Worm (Caenorhabditis elegans): ENCODE measurements around the gene coq-5.

Gene coq-5

DNA sequence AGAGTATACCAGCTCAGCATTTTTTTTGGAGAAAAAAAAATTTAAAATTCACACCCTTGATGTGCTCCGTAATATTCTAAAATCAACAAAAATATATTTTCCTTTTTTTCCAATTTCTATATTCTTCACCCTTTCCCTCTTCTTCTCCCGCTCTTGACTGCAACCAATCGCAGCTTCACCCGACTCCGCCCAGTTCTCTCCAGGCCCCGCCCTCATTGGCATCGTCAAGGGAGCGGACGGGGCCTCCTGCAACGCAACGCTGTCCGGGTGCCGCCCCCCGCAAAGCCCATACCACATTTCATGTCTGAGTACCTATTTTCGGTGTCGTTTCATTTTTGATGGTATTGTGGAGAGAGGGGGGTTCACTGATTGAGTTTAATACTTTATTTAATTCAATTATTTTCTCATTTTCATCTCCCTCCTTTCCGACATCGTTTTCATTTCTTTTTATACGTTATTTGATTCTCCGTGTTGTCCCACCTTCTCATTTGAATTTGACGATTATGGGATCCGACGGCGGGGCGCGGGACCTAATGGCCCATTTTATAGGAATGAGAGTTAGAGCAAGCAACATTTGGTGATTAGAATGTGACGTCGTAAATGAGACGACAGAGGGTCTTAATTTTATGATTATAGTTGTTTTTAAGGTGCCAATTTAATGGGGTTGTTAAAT is 45.9 kb downstream of the coq-5 start:
- TF ChIP-seq unc-86 (tag; optimal IDR thresholded peaks at IDR 0.05) (no peak), ceh-63 (GFP tag; optimal IDR thresholded peaks at IDR 0.05) (no peak), nhr-85 (tag) (peak; percentile 56), tlp-1 (tag; optimal IDR thresholded peaks at IDR 0.05) (no peak), lin-14 (GFP tag; optimal IDR thresholded peaks at IDR 0.05) (peak; percentile 25), nhr-77 (tag; optimal IDR thresholded peaks at IDR 0.05) (no peak), nhr-84 (tag; optimal IDR thresholded peaks at IDR 0.05) (no peak), rnt-1 (tag; optimal IDR thresholded peaks at IDR 0.05) (peak; percentile 30)

DNA sequence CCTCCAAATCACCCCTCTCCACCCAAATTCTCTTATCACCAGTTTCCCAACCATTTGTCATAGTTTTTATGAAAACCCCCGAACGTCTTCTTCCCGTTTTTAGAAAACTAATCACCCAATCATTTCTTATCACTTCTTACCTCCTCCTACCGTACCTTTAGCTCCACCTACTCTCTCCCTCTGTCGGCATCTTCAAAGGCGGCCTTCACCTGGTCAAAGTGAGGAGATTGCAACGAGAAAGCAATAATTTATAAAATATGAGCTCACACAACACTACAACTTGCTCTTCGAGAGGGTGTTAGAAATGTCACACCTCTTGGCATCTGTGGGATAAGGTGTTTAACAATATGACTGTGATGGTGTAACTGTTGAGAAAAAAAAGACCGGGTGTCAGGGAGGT is 49.2 kb downstream of the coq-5 start:
- TF ChIP-seq mep-1 (tag; optimal IDR thresholded peaks at IDR 0.05) = no peak
- no peak for TF ChIP-seq Y116A8C.19 (tag; optimal IDR thresholded peaks at IDR 0.05; ENCODE audit: borderline replicate concordance)
- no peak for TF ChIP-seq ceh-8 (GFP tag; optimal IDR thresholded peaks at IDR 0.05)
- no peak for TF ChIP-seq C16A3.4 (tag; optimal IDR thresholded peaks at IDR 0.05)
- TF ChIP-seq unc-30 (tag; optimal IDR thresholded peaks at IDR 0.05) = no peak
- TF ChIP-seq hlh-17 (GFP tag; optimal IDR thresholded peaks at IDR 0.05; ENCODE audit: borderline replicate concordance) = no peak

Data from whole organism, L1 larva.